Worm (Caenorhabditis elegans) whole organism, late embryonic: Measurements from ENCODE around the gene R10D12.13.

Experiments used
- ceh-18 ChIP-seq: sonication (generic microtip); optimal IDR thresholded peaks from 2 replicates; lab custom pipeline; 2016; ENCODE audit warnings: missing genetic modification characterization, missing compliant biosample characterization
- ceh-19 ChIP-seq: fragments of 200-800 bp; sonication (Bioruptor generic); optimal IDR thresholded peaks from 2 replicates; lab custom pipeline; 2018; ENCODE audit warnings: mild to moderate bottlenecking, missing genetic modification characterization, missing compliant biosample characterization
- ceh-30 ChIP-seq: fragments of 150-350 bp; optimal IDR thresholded peaks from 2 replicates; lab custom pipeline; 2014; ENCODE audit warnings: missing biosample characterization, missing genetic modification characterization
- ceh-31 ChIP-seq: sonication (generic microtip); optimal IDR thresholded peaks from 2 replicates; lab custom pipeline; 2016; ENCODE audit warnings: missing genetic modification characterization, missing compliant biosample characterization
- ceh-48 ChIP-seq: sonication (generic microtip); optimal IDR thresholded peaks from 2 replicates; lab custom pipeline; 2016; ENCODE audit warnings: missing genetic modification characterization, inconsistent platforms, missing compliant biosample characterization
- ceh-9 ChIP-seq: sonication (generic microtip); optimal IDR thresholded peaks from 2 replicates; lab custom pipeline; 2016; ENCODE audit warnings: mild to moderate bottlenecking, missing genetic modification characterization, inconsistent platforms, missing compliant biosample characterization
- dve-1 ChIP-seq: sonication (generic microtip); optimal IDR thresholded peaks from 2 replicates; lab custom pipeline; 2017; ENCODE audit warnings: antibody characterized with exemption, mild to moderate bottlenecking, missing genetic modification characterization, missing compliant biosample characterization
- fax-1 ChIP-seq: sonication (generic microtip); optimal IDR thresholded peaks from 2 replicates; lab custom pipeline; 2016; ENCODE audit warnings: missing genotype, missing genetic modification characterization, missing compliant biosample characterization
- fkh-10 ChIP-seq: fragments of 150-350 bp; optimal IDR thresholded peaks from 2 replicates; lab custom pipeline; 2014; ENCODE audit warnings: missing biosample characterization, missing genetic modification reagents, missing genetic modification characterization
- gmeb-2 ChIP-seq: sonication (generic microtip); optimal IDR thresholded peaks from 2 replicates; lab custom pipeline; 2016; ENCODE audit warnings: missing genetic modification characterization, inconsistent platforms, missing compliant biosample characterization
- hlh-13 ChIP-seq: fragments of 200-800 bp; sonication (Bioruptor generic); optimal IDR thresholded peaks from 2 replicates; lab custom pipeline; 2018; ENCODE audit warnings: mild to moderate bottlenecking, missing genetic modification characterization, missing compliant biosample characterization
- hlh-15 ChIP-seq: sonication (generic microtip); optimal IDR thresholded peaks from 2 replicates; lab custom pipeline; 2016; ENCODE audit warnings: missing genetic modification characterization, missing compliant biosample characterization
- lin-11 ChIP-seq: fragments of 200-800 bp; sonication (Bioruptor generic); optimal IDR thresholded peaks from 2 replicates; lab custom pipeline; 2018; ENCODE audit warnings: mild to moderate bottlenecking, missing genetic modification characterization, missing compliant biosample characterization
- madf-2 ChIP-seq: sonication (generic microtip); optimal IDR thresholded peaks from 2 replicates; lab custom pipeline; 2017; ENCODE audit warnings: missing genetic modification characterization, missing compliant biosample characterization
- nfya-1 ChIP-seq: sonication (generic microtip); optimal IDR thresholded peaks from 2 replicates; lab custom pipeline; 2017; ENCODE audit warnings: missing genetic modification characterization, mild to moderate bottlenecking, missing compliant biosample characterization, antibody characterized with exemption, moderate library complexity
- nhr-232 ChIP-seq: sonication (generic microtip); optimal IDR thresholded peaks from 2 replicates; lab custom pipeline; 2016; ENCODE audit warnings: missing genetic modification characterization, missing compliant biosample characterization
- npax-4 ChIP-seq: sonication (generic microtip); optimal IDR thresholded peaks from 2 replicates; lab custom pipeline; 2016; ENCODE audit warnings: missing genetic modification characterization, missing compliant biosample characterization
- pag-3 ChIP-seq: sonication (generic microtip); optimal IDR thresholded peaks from 2 replicates; lab custom pipeline; 2016; ENCODE audit warnings: missing compliant biosample characterization, missing genetic modification characterization, borderline replicate concordance
- pax-1 ChIP-seq: fragments of 150-350 bp; optimal IDR thresholded peaks from 2 replicates; lab custom pipeline; 2014; ENCODE audit warnings: missing biosample characterization, missing genetic modification characterization
- pha-2 ChIP-seq: sonication (generic microtip); optimal IDR thresholded peaks from 2 replicates; lab custom pipeline; 2017; ENCODE audit warnings: mild to moderate bottlenecking, missing genetic modification characterization, missing compliant biosample characterization
- pha-4 ChIP-seq: fragments of 150-350 bp; optimal IDR thresholded peaks from 2 replicates; lab custom pipeline; 2018; ENCODE audit warnings: missing biosample characterization, missing genetic modification reagents, missing genetic modification characterization
- pqm-1 ChIP-seq: sonication (generic microtip); optimal IDR thresholded peaks from 2 replicates; lab custom pipeline; 2016; ENCODE audit warnings: missing genetic modification characterization, missing compliant biosample characterization
- pros-1 ChIP-seq: fragments of 150-350 bp; optimal IDR thresholded peaks from 2 replicates; lab custom pipeline; 2014; ENCODE audit warnings: missing biosample characterization, missing genetic modification reagents, missing genetic modification characterization
- rnt-1 ChIP-seq: sonication (generic microtip); optimal IDR thresholded peaks from 2 replicates; lab custom pipeline; 2016; ENCODE audit warnings: missing genetic modification characterization, missing compliant biosample characterization
- sdc-2 ChIP-seq: sonication (generic microtip); optimal IDR thresholded peaks from 2 replicates; lab custom pipeline; 2016; ENCODE audit warnings: missing genotype, missing genetic modification characterization, missing compliant biosample characterization
- sox-2 ChIP-seq: fragments of 200-800 bp; sonication (Bioruptor generic); IDR thresholded peaks from 2 replicates; pipeline ENCODE4 v1.3.6; 2022; ENCODE audit warnings: missing genetic modification reagents, missing genetic modification characterization, missing compliant biosample characterization
- sox-4 ChIP-seq: sonication (generic microtip); optimal IDR thresholded peaks from 2 replicates; lab custom pipeline; 2017; ENCODE audit warnings: mild to moderate bottlenecking, missing genetic modification characterization, inconsistent platforms, missing compliant biosample characterization
- tbx-2 ChIP-seq: sonication (generic microtip); optimal IDR thresholded peaks from 2 replicates; lab custom pipeline; 2016; ENCODE audit warnings: missing genetic modification characterization, missing compliant biosample characterization
- ttx-3 ChIP-seq: sonication (generic microtip); optimal IDR thresholded peaks from 2 replicates; lab custom pipeline; 2016; ENCODE audit warnings: missing genetic modification reagents, missing genetic modification characterization, missing compliant biosample characterization
- unc-3 ChIP-seq, 2 experiments: fragments of 200-800 bp in 1 of 2; sonication (Bioruptor generic) in 1 of 2; sonication (generic microtip) in 1 of 2; conservative IDR thresholded peaks in 1 of 2; optimal IDR thresholded peaks in 1 of 2; 2 replicates each; pipeline versions ENCODE4 v1.3.6 to Lab custom; 2016 to 2022; ENCODE audit warnings: missing compliant biosample characterization in 2 of 2, missing genetic modification characterization in 2 of 2, missing genetic modification reagents in 1 of 2
- unc-42 ChIP-seq: sonication (generic microtip); optimal IDR thresholded peaks from 2 replicates; lab custom pipeline; 2016; ENCODE audit warnings: missing genotype, missing genetic modification characterization, missing compliant biosample characterization
- unc-55 ChIP-seq: sonication (generic microtip); optimal IDR thresholded peaks from 2 replicates; lab custom pipeline; 2017; ENCODE audit warnings: missing biosample characterization, missing genetic modification reagents, missing genetic modification characterization
- zip-5 ChIP-seq: sonication (generic microtip); optimal IDR thresholded peaks from 2 replicates; lab custom pipeline; 2016; ENCODE audit warnings: missing genetic modification characterization, missing compliant biosample characterization

The R10D12.13 gene

DNA sequence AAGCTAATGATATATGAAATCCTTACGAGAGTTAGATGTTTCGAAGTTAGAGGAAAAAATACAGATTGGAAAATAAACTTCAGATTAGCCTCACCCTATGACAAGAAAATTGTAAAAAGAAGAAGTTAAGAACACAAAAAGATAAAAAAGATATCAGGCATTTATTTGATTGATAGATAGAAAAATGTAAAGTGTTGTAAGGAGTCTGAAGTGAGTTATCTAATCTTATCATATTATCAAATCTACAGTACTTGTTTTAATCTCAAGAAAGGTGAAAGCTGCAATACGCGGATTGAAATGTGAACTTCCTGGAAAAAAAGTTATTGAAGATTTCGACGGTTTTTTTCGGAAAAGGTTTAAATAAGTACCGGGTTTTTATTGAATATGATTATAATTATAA is 26.8 kb upstream of the R10D12.13 start (continued):
- TF ChIP-seq gmeb-2 (tag; lab: Kevin White, UChicago) = no peak

DNA sequence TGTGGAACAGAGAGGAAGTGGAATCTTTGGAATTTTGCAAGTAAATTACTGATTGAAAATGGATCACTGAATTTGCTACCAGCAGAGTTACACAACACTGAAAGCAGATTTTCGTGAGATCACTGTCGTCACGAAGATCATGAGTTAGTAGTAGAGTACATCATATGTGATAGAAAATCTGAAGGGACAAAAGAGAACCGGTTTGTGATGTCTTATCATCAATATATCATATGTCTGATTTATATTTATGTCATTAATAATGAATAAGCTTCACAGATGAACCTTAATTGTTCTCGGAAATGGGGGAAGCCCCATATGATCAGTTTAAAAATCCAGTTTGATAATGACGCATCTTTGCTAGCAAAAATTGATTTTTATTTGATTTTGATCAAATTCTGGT is 26.2 kb upstream of the R10D12.13 start:
- TF ChIP-seq ceh-18 (tag; lab: Kevin White, UChicago) (no peak), unc-42 (tag; lab: Kevin White, UChicago) (no peak), sox-2 (no peak), ceh-30 (tag; lab: Kevin White, UChicago) (no peak), ttx-3 (no peak), zip-5 (tag; lab: Kevin White, UChicago) (no peak), unc-3 (GFP tag; conservative IDR thresholded peaks at IDR 0.05; lab: Robert Waterston, UW) (no peak), unc-3 (tag; optimal IDR thresholded peaks at IDR 0.05; lab: Kevin White, UChicago) (no peak), ceh-31 (no peak), hlh-13 (GFP tag; lab: Kevin White, UChicago) (no peak), tbx-2 (no peak), unc-55 (GFP tag; lab: Kevin White, UChicago) (no peak), pha-4 (tag; lab: Kevin White, UChicago) (no peak), fkh-10 (GFP tag; lab: Kevin White, UChicago) (no peak)

DNA sequence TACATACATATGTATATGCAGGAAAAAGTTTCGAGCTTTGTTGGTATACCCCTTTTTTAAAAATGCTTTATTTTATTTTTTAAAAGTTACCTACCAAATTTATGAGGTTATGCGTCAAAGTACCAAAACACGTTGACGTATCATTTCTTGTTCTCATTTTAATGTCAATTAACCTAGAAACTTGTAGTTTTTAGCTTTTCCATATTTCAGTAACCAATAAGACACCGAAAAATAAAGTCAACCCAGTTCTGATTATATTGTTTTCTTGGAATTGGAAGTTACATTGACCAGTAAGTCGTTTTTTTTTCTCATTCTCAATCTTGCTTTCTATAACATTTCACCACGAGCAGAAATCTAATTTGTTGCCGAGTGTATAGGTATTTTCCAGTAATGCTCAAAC is 25.4 kb upstream of the R10D12.13 start, which contains the start of gene srw-145:
TSS of gene srw-145 (plus strand) at position 301 of the 400 bp plus-strand sequence.
- TF ChIP-seq madf-2 (tag; lab: Kevin White, UChicago) = no peak
- no peak for TF ChIP-seq ceh-19 (GFP tag; lab: Kevin White, UChicago)
- no peak for TF ChIP-seq ceh-9 (tag; lab: Kevin White, UChicago)
- no peak for TF ChIP-seq sox-4 (tag; lab: Kevin White, UChicago)
- TF ChIP-seq pax-1 (tag; lab: Kevin White, UChicago) = no peak
- TF ChIP-seq pqm-1 (tag; lab: Kevin White, UChicago) = no peak
- TF ChIP-seq sdc-2 (tag; lab: Kevin White, UChicago) = no peak
- no peak for TF ChIP-seq dve-1 (tag; lab: Kevin White, UChicago)
- no peak for TF ChIP-seq gmeb-2 (tag; lab: Kevin White, UChicago)
- no peak for TF ChIP-seq nhr-232 (tag; lab: Kevin White, UChicago)
- TF ChIP-seq sox-2 = no peak
- TF ChIP-seq lin-11 (tag; lab: Kevin White, UChicago) = no peak
- TF ChIP-seq ttx-3 = no peak
- no peak for TF ChIP-seq nfya-1 (tag; lab: Kevin White, UChicago)
- no peak for TF ChIP-seq pha-2 (tag; lab: Kevin White, UChicago)
- TF ChIP-seq pag-3 (tag; lab: Kevin White, UChicago) = no peak

DNA sequence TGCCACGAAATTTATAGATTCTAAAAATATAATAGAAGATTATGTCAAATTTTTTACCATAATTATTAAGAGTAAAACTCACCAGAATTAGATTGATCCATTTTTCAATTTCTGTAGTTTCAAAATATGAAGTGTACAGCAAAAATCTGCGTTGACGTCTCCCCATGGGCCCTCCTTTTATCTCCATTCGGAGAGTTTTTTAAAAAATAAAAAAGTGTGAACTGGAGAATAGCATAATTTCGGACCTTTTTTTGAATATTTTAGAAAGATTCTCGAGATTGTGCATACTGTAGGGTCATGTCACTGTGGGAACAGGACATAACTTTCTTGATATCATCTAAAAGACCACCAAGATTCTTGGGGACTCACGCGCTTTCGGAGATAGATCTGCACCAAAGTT is 20.1 kb upstream of the R10D12.13 start, which contains the start of gene dpr-1:
TSS of gene dpr-1 (minus strand) at position 101 of the 400 bp plus-strand sequence.
- TF ChIP-seq ceh-18 (tag; lab: Kevin White, UChicago) (no peak), hlh-15 (no peak), ttx-3 (no peak), ceh-48 (tag; lab: Kevin White, UChicago) (no peak), pros-1 (tag; lab: Kevin White, UChicago) (no peak), hlh-13 (GFP tag; lab: Kevin White, UChicago) (no peak), npax-4 (tag; lab: Kevin White, UChicago) (no peak), sox-4 (tag; lab: Kevin White, UChicago) (no peak), rnt-1 (tag; lab: Kevin White, UChicago) (no peak), fax-1 (tag; lab: Kevin White, UChicago) (no peak), unc-55 (GFP tag; lab: Kevin White, UChicago) (no peak), ceh-31 (no peak)
